Fruit fly (Drosophila melanogaster) whole organism, embryonic: ENCODE data around the gene CG42538.

Experiments
- Abd-B ChIP-seq: fragments of 200-800 bp; sonication (Bioruptor generic); optimal IDR thresholded peaks from 2 replicates; lab custom pipeline; 2018; ENCODE audit warnings: missing biosample characterization, mild to moderate bottlenecking, missing genetic modification characterization, moderate library complexity
- Asciz ChIP-seq: fragments of 200-800 bp; sonication (Bioruptor generic); optimal IDR thresholded peaks from 2 replicates; lab custom pipeline; 2017; ENCODE audit warnings: missing biosample characterization, mild to moderate bottlenecking, missing genetic modification characterization, missing genetic modification reagents
- CG1024 ChIP-seq: fragments of 200-800 bp; sonication (Bioruptor generic); IDR thresholded peaks from 2 replicates; pipeline ENCODE4 v1.3.6; 2022; ENCODE audit warnings: missing biosample characterization, missing genetic modification characterization
- CG10321 ChIP-seq: fragments of 200-800 bp; sonication (Bioruptor generic); IDR thresholded peaks from 2 replicates; pipeline ENCODE4 v1.3.6; 2022; ENCODE audit warnings: missing biosample characterization, missing genetic modification characterization
- CG10959 ChIP-seq: fragments of 200-800 bp; sonication (Bioruptor generic); IDR thresholded peaks from 2 replicates; pipeline ENCODE4 v1.3.6; 2022; ENCODE audit warnings: missing biosample characterization, missing genetic modification characterization
- CG11247 ChIP-seq: fragments of 200-800 bp; sonication (Bioruptor generic); IDR thresholded peaks from 2 replicates; pipeline ENCODE4 v1.3.6; 2022; ENCODE audit warnings: missing biosample characterization, missing genetic modification characterization
- CG11398 ChIP-seq: fragments of 200-800 bp; sonication (Bioruptor generic); optimal IDR thresholded peaks from 2 replicates; lab custom pipeline; 2016; ENCODE audit warnings: missing biosample characterization, missing genetic modification characterization
- CG11504 ChIP-seq: fragments of 200-800 bp; sonication (Bioruptor generic); optimal IDR thresholded peaks from 3 replicates; lab custom pipeline; 2019; ENCODE audit warnings: missing biosample characterization, mild to moderate bottlenecking, missing genetic modification characterization, moderate library complexity
- CG12104 ChIP-seq: fragments of 200-800 bp; sonication (Bioruptor generic); optimal IDR thresholded peaks from 3 replicates; lab custom pipeline; 2016; ENCODE audit warnings: missing biosample characterization, missing genetic modification characterization
- CG13894 ChIP-seq: fragments of 200-800 bp; sonication (Bioruptor generic); optimal IDR thresholded peaks from 3 replicates; lab custom pipeline; 2018; ENCODE audit warnings: missing biosample characterization, mild to moderate bottlenecking, missing genetic modification characterization, moderate library complexity
- CG14014 ChIP-seq: fragments of 200-800 bp; sonication (Bioruptor generic); IDR thresholded peaks from 2 replicates; pipeline ENCODE4 v1.3.6; 2022; ENCODE audit warnings: missing biosample characterization, missing genetic modification characterization
- CG17385 ChIP-seq: fragments of 200-800 bp; sonication (Bioruptor generic); optimal IDR thresholded peaks from 3 replicates; lab custom pipeline; 2018; ENCODE audit warnings: missing biosample characterization, mild to moderate bottlenecking, missing genetic modification characterization
- CG3163 ChIP-seq: fragments of 200-800 bp; sonication (Bioruptor generic); optimal IDR thresholded peaks from 3 replicates; lab custom pipeline; 2016; ENCODE audit warnings: missing biosample characterization, missing genetic modification characterization
- CG32532 ChIP-seq: fragments of 200-800 bp; sonication (Bioruptor generic); IDR thresholded peaks from 2 replicates; pipeline ENCODE4 v1.3.6; 2022; ENCODE audit warnings: missing biosample characterization, missing genetic modification characterization
- CG32772 ChIP-seq: fragments of 200-800 bp; sonication (Bioruptor generic); IDR thresholded peaks from 2 replicates; pipeline ENCODE4 v1.3.6; 2022; ENCODE audit warnings: missing biosample characterization, missing genetic modification characterization
- CG4404 ChIP-seq: fragments of 200-800 bp; sonication (Bioruptor generic); IDR thresholded peaks from 2 replicates; pipeline ENCODE4 v1.3.6; 2022; ENCODE audit warnings: missing biosample characterization, missing genetic modification characterization
- CG4707 ChIP-seq: fragments of 200-800 bp; sonication (Bioruptor generic); optimal IDR thresholded peaks from 2 replicates; lab custom pipeline; 2018; ENCODE audit warnings: missing biosample characterization, mild to moderate bottlenecking, missing genetic modification characterization, moderate library complexity
- CG4730 ChIP-seq: fragments of 200-800 bp; sonication (Bioruptor generic); IDR thresholded peaks from 2 replicates; pipeline ENCODE4 v1.3.6; 2022; ENCODE audit warnings: missing biosample characterization, missing genetic modification characterization
- CG5245 ChIP-seq: fragments of 200-800 bp; sonication (Bioruptor generic); optimal IDR thresholded peaks from 3 replicates; lab custom pipeline; 2016; ENCODE audit warnings: missing biosample characterization, missing genetic modification characterization
- CG7357 ChIP-seq: fragments of 200-800 bp; sonication (Bioruptor generic); IDR thresholded peaks from 3 replicates; pipeline ENCODE4 v1.3.6; 2022; ENCODE audit warnings: missing biosample characterization, missing genetic modification characterization
- CG9437 ChIP-seq: fragments of 200-800 bp; sonication (Bioruptor generic); optimal IDR thresholded peaks from 2 replicates; lab custom pipeline; 2018; ENCODE audit warnings: missing biosample characterization, mild to moderate bottlenecking, missing genetic modification characterization
- CG9817 ChIP-seq: fragments of 200-800 bp; sonication (Bioruptor generic); optimal IDR thresholded peaks from 2 replicates; lab custom pipeline; 2018; ENCODE audit warnings: missing biosample characterization, mild to moderate bottlenecking, missing genetic modification characterization, moderate library complexity
- CkIIα-i1 ChIP-seq: fragments of 200-800 bp; sonication (Bioruptor generic); IDR thresholded peaks from 2 replicates; pipeline ENCODE4 v1.3.6; 2022; ENCODE audit warnings: missing biosample characterization, missing genetic modification characterization
- Doc2 ChIP-seq: fragments of 200-800 bp; sonication (Bioruptor generic); IDR thresholded peaks from 2 replicates; pipeline ENCODE4 v1.3.6; 2022; ENCODE audit warnings: missing biosample characterization, missing genetic modification characterization
- Doc3 ChIP-seq: fragments of 200-800 bp; sonication (Bioruptor generic); IDR thresholded peaks from 3 replicates; pipeline ENCODE4 v1.3.6; 2022; ENCODE audit warnings: missing biosample characterization, missing genetic modification characterization; ENCODE audit not compliant: partially characterized antibody
- Dp ChIP-seq: fragments of 200-800 bp; sonication (Bioruptor generic); optimal IDR thresholded peaks from 2 replicates; lab custom pipeline; 2018; ENCODE audit warnings: missing biosample characterization, mild to moderate bottlenecking, missing genetic modification characterization, moderate library complexity
- HLHmδ ChIP-seq: fragments of 200-800 bp; sonication (Bioruptor generic); optimal IDR thresholded peaks from 2 replicates; lab custom pipeline; 2018; ENCODE audit warnings: missing biosample characterization, mild to moderate bottlenecking, missing genetic modification characterization, moderate library complexity
- Hmx ChIP-seq: fragments of 200-800 bp; sonication (Bioruptor generic); optimal IDR thresholded peaks from 2 replicates; lab custom pipeline; 2016; ENCODE audit warnings: missing biosample characterization, missing genetic modification characterization
- Hr3 ChIP-seq: fragments of 200-800 bp; sonication (Bioruptor generic); optimal IDR thresholded peaks from 3 replicates; lab custom pipeline; 2016; ENCODE audit warnings: missing biosample characterization, missing genetic modification characterization
- MBD-R2 ChIP-seq: fragments of 200-800 bp; sonication (Bioruptor generic); IDR thresholded peaks from 2 replicates; pipeline ENCODE4 v1.3.6; 2022; ENCODE audit warnings: missing biosample characterization, missing genetic modification characterization
- Med ChIP-seq: fragments of 200-800 bp; sonication (Bioruptor generic); peaks from one replicate; lab custom pipeline; 2016; ENCODE audit warnings: missing biosample characterization, missing genetic modification characterization, mild to moderate bottlenecking, inconsistent platforms, moderate library complexity
- Ptx1 ChIP-seq: fragments of 200-800 bp; sonication (Bioruptor generic); IDR thresholded peaks from 2 replicates; pipeline ENCODE4 v1.3.6; 2022; ENCODE audit warnings: missing biosample characterization, missing genetic modification characterization
- Sox100B ChIP-seq: fragments of 200-800 bp; sonication (Bioruptor generic); optimal IDR thresholded peaks from 3 replicates; lab custom pipeline; 2018; ENCODE audit warnings: missing biosample characterization, mild to moderate bottlenecking, missing genetic modification characterization
- Sry-δ ChIP-seq: fragments of 200-800 bp; sonication (Bioruptor generic); optimal IDR thresholded peaks from 2 replicates; lab custom pipeline; 2016; ENCODE audit warnings: missing biosample characterization, missing genetic modification characterization
- TFAM ChIP-seq: fragments of 200-800 bp; sonication (Bioruptor generic); optimal IDR thresholded peaks from 2 replicates; lab custom pipeline; 2017; ENCODE audit warnings: missing biosample characterization, missing genetic modification characterization, inconsistent platforms
- Vsx1 ChIP-seq: fragments of 200-800 bp; sonication (Bioruptor generic); optimal IDR thresholded peaks from 2 replicates; lab custom pipeline; 2017; ENCODE audit warnings: missing biosample characterization, mild to moderate bottlenecking, missing genetic modification characterization, missing genetic modification reagents
- ac ChIP-seq: fragments of 200-800 bp; sonication (Bioruptor generic); optimal IDR thresholded peaks from 3 replicates; lab custom pipeline; 2017; ENCODE audit warnings: missing biosample characterization, mild to moderate bottlenecking, missing genetic modification characterization
- al ChIP-seq: fragments of 200-800 bp; sonication (Bioruptor generic); IDR thresholded peaks from 2 replicates; pipeline ENCODE4 v1.3.6; 2022; ENCODE audit warnings: missing biosample characterization, missing genetic modification characterization
- cato ChIP-seq: fragments of 200-800 bp; sonication (Bioruptor generic); optimal IDR thresholded peaks from 2 replicates; lab custom pipeline; 2016; ENCODE audit warnings: missing biosample characterization, missing genetic modification characterization, borderline replicate concordance
- dmrt11E ChIP-seq: fragments of 200-800 bp; sonication (Bioruptor generic); optimal IDR thresholded peaks from 3 replicates; lab custom pipeline; 2018; ENCODE audit warnings: missing biosample characterization, mild to moderate bottlenecking, missing genetic modification characterization, moderate library complexity
- fd102C ChIP-seq: fragments of 200-800 bp; sonication (Bioruptor generic); optimal IDR thresholded peaks from 2 replicates; lab custom pipeline; 2018; ENCODE audit warnings: missing biosample characterization, mild to moderate bottlenecking, missing genetic modification characterization, moderate library complexity
- gcm2 ChIP-seq: fragments of 200-800 bp; sonication (Bioruptor generic); optimal IDR thresholded peaks from 2 replicates; lab custom pipeline; 2016; ENCODE audit warnings: missing biosample characterization, missing genetic modification characterization
- knrl ChIP-seq: fragments of 200-800 bp; sonication (Bioruptor generic); IDR thresholded peaks from 3 replicates; pipeline ENCODE4 v1.3.6; 2022; ENCODE audit warnings: missing biosample characterization, missing genetic modification characterization; ENCODE audit not compliant: partially characterized antibody
- mld ChIP-seq: fragments of 200-800 bp; sonication (Bioruptor generic); IDR thresholded peaks from 3 replicates; pipeline ENCODE4 v1.3.6; 2022; ENCODE audit warnings: missing biosample characterization, missing genetic modification characterization; ENCODE audit not compliant: partially characterized antibody
- pum ChIP-seq: fragments of 200-800 bp; sonication (Bioruptor generic); optimal IDR thresholded peaks from 2 replicates; lab custom pipeline; 2016; ENCODE audit warnings: missing biosample characterization, missing genetic modification characterization
- rib ChIP-seq: fragments of 200-800 bp; sonication (Bioruptor generic); IDR thresholded peaks from 2 replicates; pipeline ENCODE4 v1.3.6; 2022; ENCODE audit warnings: missing biosample characterization, missing genetic modification characterization
- sna ChIP-seq: fragments of 200-800 bp; sonication (Bioruptor generic); IDR thresholded peaks from 2 replicates; pipeline ENCODE4 v1.3.6; 2022; ENCODE audit warnings: missing biosample characterization, missing genetic modification characterization; ENCODE audit not compliant: partially characterized antibody
- trem ChIP-seq: fragments of 200-800 bp; optimal IDR thresholded peaks from 3 replicates; lab custom pipeline; 2019; ENCODE audit warnings: missing biosample characterization, mild to moderate bottlenecking, missing genetic modification characterization, moderate library complexity
- twi ChIP-seq: fragments of 200-800 bp; optimal IDR thresholded peaks from 2 replicates; lab custom pipeline; 2019; ENCODE audit warnings: missing biosample characterization, mild to moderate bottlenecking, missing genetic modification characterization, moderate library complexity

The CG42538 gene

DNA sequence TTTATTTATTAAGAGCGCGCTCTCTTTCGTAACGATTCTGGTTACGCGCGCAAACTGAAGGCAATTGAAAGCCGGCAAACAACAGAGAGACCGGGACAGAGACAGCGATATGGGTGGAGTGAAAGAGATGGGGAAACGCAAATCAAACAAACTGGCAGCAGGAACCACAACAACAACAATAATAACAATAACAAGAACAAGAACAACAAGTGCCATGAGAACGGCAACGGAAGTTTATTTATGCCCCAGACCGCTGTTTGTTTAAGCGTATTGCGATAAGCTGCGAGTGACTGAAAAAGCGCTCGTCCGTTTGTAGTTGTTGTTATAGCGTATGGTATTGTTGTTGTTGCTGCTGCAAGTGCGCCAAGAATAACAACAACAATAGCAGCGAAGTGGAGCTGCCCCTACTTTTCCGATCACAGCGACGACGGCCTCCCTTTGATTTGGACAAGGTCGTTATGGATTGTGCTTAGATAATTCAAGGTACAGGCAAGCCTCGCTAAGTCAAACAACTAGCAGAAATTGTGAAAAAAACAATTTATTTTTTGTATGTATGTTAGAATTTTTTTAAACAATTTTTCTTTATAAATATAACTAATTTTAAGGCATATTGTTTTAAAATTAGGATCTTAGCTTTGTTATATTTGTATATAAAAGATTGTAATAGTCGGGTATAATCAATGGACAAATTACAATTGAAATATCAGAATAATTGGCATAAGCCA lies 8.1 kb upstream of the CG42538 start (continued):
- peak; percentile 82 for TF ChIP-seq Vsx1
- TF ChIP-seq Abd-B (GFP tag; lab: Kevin White, UChicago), result no peak
- TF ChIP-seq Med, result peak; percentile 96
- no peak for TF ChIP-seq al (GFP tag; lab: Robert Waterston, UW)
- TF ChIP-seq ac (GFP tag; lab: Kevin White, UChicago), result peak; percentile 80
- peak; percentile 11 for TF ChIP-seq CG9437 (GFP tag; lab: Kevin White, UChicago)
- peak; percentile 45 for TF ChIP-seq cato (GFP tag; lab: Kevin White, UChicago)
- no peak for TF ChIP-seq Doc2 (GFP tag; lab: Robert Waterston, UW)
- TF ChIP-seq gcm2 (GFP tag; lab: Kevin White, UChicago), result peak; percentile 57
- peak; percentile 67 for TF ChIP-seq rib (GFP tag; lab: Robert Waterston, UW)
- peak; percentile 69; the same call in 1 of the 2 replicates for TF ChIP-seq CG11247 (GFP tag; lab: Robert Waterston, UW)
- peak; percentile 20; the same call in 1 of the 2 replicates for TF ChIP-seq CG4404 (GFP tag; lab: Robert Waterston, UW)
- TF ChIP-seq CG17385, result peak; percentile 62
- peak; percentile 8 for TF ChIP-seq trem (tag; lab: Kevin White, UChicago)
- TF ChIP-seq CG10321, result peak; percentile 65
- peak; percentile 40 for TF ChIP-seq CG11504 (tag; lab: Kevin White, UChicago)
- TF ChIP-seq Sox100B (GFP tag; lab: Kevin White, UChicago), result peak; percentile 57
- TF ChIP-seq CG13894, result no peak
- TF ChIP-seq HLHmδ (GFP tag; lab: Kevin White, UChicago), result peak; percentile 87
- peak; percentile 14; the same call in 1 of the 2 replicates for TF ChIP-seq CG32532 (GFP tag; lab: Robert Waterston, UW)
- no peak for TF ChIP-seq CG7357 (GFP tag; lab: Robert Waterston, UW)
- no peak; the same call in 1 of the 2 replicates for TF ChIP-seq CG4730 (GFP tag; lab: Robert Waterston, UW)
- no peak for TF ChIP-seq CkIIα-i1 (GFP tag; lab: Robert Waterston, UW)
- peak; percentile 74 for TF ChIP-seq CG11398 (GFP tag; lab: Kevin White, UChicago)
- peak; percentile 40 for TF ChIP-seq pum (GFP tag; lab: Kevin White, UChicago)
- no peak for TF ChIP-seq MBD-R2
- TF ChIP-seq CG32772, result no peak
- TF ChIP-seq sna (GFP tag; lab: Robert Waterston, UW), result no peak
- peak; percentile 72 for TF ChIP-seq CG3163 (GFP tag; lab: Kevin White, UChicago)
- no peak for TF ChIP-seq knrl (GFP tag; lab: Robert Waterston, UW)
- TF ChIP-seq CG14014 (GFP tag; lab: Robert Waterston, UW), result peak; percentile 44; the same call in 1 of the 2 replicates
- TF ChIP-seq twi (tag; lab: Kevin White, UChicago), result peak; percentile 51
- TF ChIP-seq Ptx1, result 0 out of 2 replicates have a peak, but pooled peaks have one; percentile 31
- TF ChIP-seq fd102C, result peak; percentile 33
- no peak for TF ChIP-seq CG9817 (tag; lab: Kevin White, UChicago)
- TF ChIP-seq dmrt11E, result peak; percentile 72
- TF ChIP-seq CG10959 (GFP tag; lab: Robert Waterston, UW), result peak; percentile 27; the same call in 1 of the 2 replicates
- peak; percentile 61; the same call in 1 of the 2 replicates for TF ChIP-seq CG1024 (GFP tag; lab: Robert Waterston, UW)
- peak; percentile 42 for TF ChIP-seq CG4707
- peak; percentile 15 for TF ChIP-seq Dp
- TF ChIP-seq Doc3 (GFP tag; lab: Robert Waterston, UW), result no peak
- peak; percentile 0 for TF ChIP-seq CG12104
- no peak for TF ChIP-seq mld
- no peak for TF ChIP-seq Hmx (GFP tag; lab: Kevin White, UChicago)
- TF ChIP-seq TFAM (GFP tag; lab: Kevin White, UChicago), result no peak
- TF ChIP-seq Asciz, result peak; percentile 73
- no peak for TF ChIP-seq Hr3 (GFP tag; lab: Kevin White, UChicago)
- no peak for TF ChIP-seq CG5245
- peak; percentile 12 for TF ChIP-seq Sry-δ
